Fruit fly (Drosophila melanogaster): Measurements from ENCODE around the gene CG18545.

DNA sequence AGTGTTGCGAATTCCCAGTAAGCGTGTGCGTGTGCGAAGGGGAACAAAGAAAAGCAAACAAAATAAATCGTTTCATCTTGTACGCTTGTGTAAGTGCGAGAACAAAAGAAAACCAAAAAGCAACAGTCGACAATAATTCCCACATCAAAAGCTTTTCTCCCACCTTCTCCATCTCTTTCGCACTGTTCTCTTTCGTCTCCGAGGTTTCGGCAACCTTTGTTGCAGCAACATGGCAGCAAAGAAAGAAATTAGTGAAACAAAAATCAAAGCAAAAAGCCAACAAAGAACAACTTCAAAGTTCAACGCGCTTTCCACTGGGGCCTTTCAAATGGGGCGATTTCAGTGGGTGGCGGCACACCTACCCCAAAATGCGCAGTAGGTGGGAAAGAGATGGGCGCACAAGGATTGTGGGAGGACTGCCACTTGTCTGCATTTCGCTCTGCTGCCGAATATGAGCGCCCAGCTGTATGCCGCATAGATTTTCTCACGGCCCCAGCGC, 11.3 kb downstream of the CG18545 start:
- TF ChIP-seq Sox15 (GFP tag; optimal IDR thresholded peaks at IDR 0.05) (no peak), fkh (GFP tag; optimal IDR thresholded peaks at IDR 0.05) (peak; percentile 72), Gug (GFP tag; IDR thresholded peaks at IDR 0.05) (no peak), Eip78C (GFP tag) (peak; percentile 87), CG6276 (GFP tag; optimal IDR thresholded peaks at IDR 0.05) (peak; percentile 98), Eip93F (GFP tag; optimal IDR thresholded peaks at IDR 0.05) (peak; percentile 8), Lpt (GFP tag; optimal IDR thresholded peaks at IDR 0.05) (peak; percentile 95), OdsH (GFP tag; optimal IDR thresholded peaks at IDR 0.05) (peak; percentile 86), Met (GFP tag; optimal IDR thresholded peaks at IDR 0.05) (peak; percentile 34), CG3919 (GFP tag; optimal IDR thresholded peaks at IDR 0.05) (peak; percentile 84), CG16779 (tag; optimal IDR thresholded peaks at IDR 0.05) (peak; percentile 98), lz (GFP tag; optimal IDR thresholded peaks at IDR 0.05) (peak; percentile 12), CG4318 (GFP tag; optimal IDR thresholded peaks at IDR 0.05) (peak; percentile 65), dsx (GFP tag; optimal IDR thresholded peaks at IDR 0.05; ENCODE audit: poor library complexity, severe bottlenecking) (peak; percentile 99)

All from whole organism, prepupa.